Fruit fly (Drosophila melanogaster) whole organism, embryonic: ENCODE results near the gene CG43271.

Experiments
- Bgb ChIP-seq: fragments of 200-800 bp; sonication (Bioruptor generic); IDR thresholded peaks from 2 replicates; pipeline ENCODE4 v1.3.6; 2022; ENCODE audit warnings: missing biosample characterization, missing genetic modification characterization; ENCODE audit not compliant: partially characterized antibody
- CG10565 ChIP-seq: fragments of 200-800 bp; sonication (Bioruptor generic); optimal IDR thresholded peaks from 3 replicates; lab custom pipeline; 2016; ENCODE audit warnings: missing biosample characterization, mild to moderate bottlenecking, missing genetic modification characterization
- CG10979 ChIP-seq: fragments of 200-800 bp; sonication (Bioruptor generic); optimal IDR thresholded peaks from 2 replicates; lab custom pipeline; 2018; ENCODE audit warnings: missing biosample characterization, mild to moderate bottlenecking, missing genetic modification characterization, moderate library complexity
- CG11398 ChIP-seq: fragments of 200-800 bp; sonication (Bioruptor generic); optimal IDR thresholded peaks from 2 replicates; lab custom pipeline; 2016; ENCODE audit warnings: missing biosample characterization, missing genetic modification characterization
- CG11695 ChIP-seq: fragments of 200-800 bp; sonication (Bioruptor generic); IDR thresholded peaks from 3 replicates; pipeline ENCODE4 v1.3.6; 2022; ENCODE audit warnings: missing biosample characterization, missing genetic modification characterization
- CG12236 ChIP-seq: fragments of 200-800 bp; sonication (Bioruptor generic); optimal IDR thresholded peaks from 2 replicates; lab custom pipeline; 2016; ENCODE audit warnings: missing biosample characterization, missing genetic modification characterization
- CG1529 ChIP-seq: fragments of 200-800 bp; sonication (Bioruptor generic); optimal IDR thresholded peaks from 3 replicates; lab custom pipeline; 2018; ENCODE audit warnings: missing biosample characterization, missing genetic modification characterization
- CG1603 ChIP-seq: fragments of 200-800 bp; sonication (Bioruptor generic); optimal IDR thresholded peaks from 2 replicates; lab custom pipeline; 2019; ENCODE audit warnings: missing biosample characterization, mild to moderate bottlenecking, missing genetic modification characterization, moderate library complexity
- CG16779 ChIP-seq: fragments of 200-800 bp; sonication (Bioruptor generic); IDR thresholded peaks from 2 replicates; pipeline ENCODE4 v1.3.6; 2022; ENCODE audit warnings: missing biosample characterization, missing genetic modification characterization
- CG17359 ChIP-seq: fragments of 200-800 bp; sonication (Bioruptor generic); optimal IDR thresholded peaks from 3 replicates; lab custom pipeline; 2018; ENCODE audit warnings: missing biosample characterization, mild to moderate bottlenecking, missing genetic modification characterization, moderate library complexity
- CG18011 ChIP-seq: fragments of 200-800 bp; sonication (Bioruptor generic); optimal IDR thresholded peaks from 2 replicates; lab custom pipeline; 2017; ENCODE audit warnings: missing biosample characterization, missing genetic modification characterization, mild to moderate bottlenecking, moderate library complexity, missing genotype
- CG1832 ChIP-seq: fragments of 200-800 bp; sonication (Bioruptor generic); optimal IDR thresholded peaks from 2 replicates; lab custom pipeline; 2017; ENCODE audit warnings: missing biosample characterization, mild to moderate bottlenecking, missing genetic modification characterization, inconsistent platforms
- CG18599 ChIP-seq: fragments of 200-800 bp; sonication (Bioruptor generic); optimal IDR thresholded peaks from 3 replicates; lab custom pipeline; 2017; ENCODE audit warnings: missing biosample characterization, missing genetic modification characterization, mild to moderate bottlenecking, moderate library complexity, missing genetic modification reagents
- CG18619 ChIP-seq: fragments of 200-800 bp; sonication (Bioruptor generic); optimal IDR thresholded peaks from 3 replicates; lab custom pipeline; 2017; ENCODE audit warnings: missing biosample characterization, mild to moderate bottlenecking, missing genetic modification characterization
- CG2116 ChIP-seq: fragments of 200-800 bp; sonication (Bioruptor generic); optimal IDR thresholded peaks from 3 replicates; lab custom pipeline; 2018; ENCODE audit warnings: missing biosample characterization, mild to moderate bottlenecking, missing genetic modification characterization
- CG2199 ChIP-seq: fragments of 200-800 bp; sonication (Bioruptor generic); IDR thresholded peaks from 3 replicates; pipeline ENCODE4 v1.3.6; 2022; ENCODE audit warnings: missing biosample characterization, missing genetic modification characterization
- CG2678 ChIP-seq: fragments of 200-800 bp; sonication (Bioruptor generic); optimal IDR thresholded peaks from 3 replicates; lab custom pipeline; 2019; ENCODE audit warnings: missing biosample characterization, mild to moderate bottlenecking, missing genetic modification characterization, moderate library complexity
- CG30403 ChIP-seq: fragments of 200-800 bp; sonication (Bioruptor generic); optimal IDR thresholded peaks from 3 replicates; lab custom pipeline; 2016; ENCODE audit warnings: missing biosample characterization, missing genetic modification characterization
- CG32772 ChIP-seq: fragments of 200-800 bp; sonication (Bioruptor generic); IDR thresholded peaks from 2 replicates; pipeline ENCODE4 v1.3.6; 2022; ENCODE audit warnings: missing biosample characterization, missing genetic modification characterization
- CG6689 ChIP-seq: fragments of 200-800 bp; sonication (Bioruptor generic); IDR thresholded peaks from 2 replicates; pipeline ENCODE4 v1.3.6; 2022; ENCODE audit warnings: missing biosample characterization, missing genetic modification characterization
- CG6791 ChIP-seq: fragments of 200-800 bp; sonication (Bioruptor generic); IDR thresholded peaks from 3 replicates; pipeline ENCODE4 v1.3.6; 2022; ENCODE audit warnings: missing biosample characterization, missing genetic modification characterization; ENCODE audit not compliant: partially characterized antibody
- CG7745 ChIP-seq: fragments of 200-800 bp; sonication (Bioruptor generic); optimal IDR thresholded peaks from 2 replicates; lab custom pipeline; 2018; ENCODE audit warnings: missing biosample characterization, mild to moderate bottlenecking, missing genetic modification characterization, moderate library complexity
- CG8924 ChIP-seq: fragments of 200-800 bp; optimal IDR thresholded peaks from 3 replicates; lab custom pipeline; 2019; ENCODE audit warnings: missing biosample characterization, mild to moderate bottlenecking, missing genetic modification characterization, moderate library complexity
- Dfd ChIP-seq, 2 experiments: fragments of >200 bp; optimal IDR thresholded peaks; 2 replicates each; lab custom pipeline; 2017; ENCODE audit warnings: missing biosample characterization in 2 of 2, missing genetic modification characterization in 2 of 2
- Fer2 ChIP-seq: fragments of 200-800 bp; sonication (Bioruptor generic); optimal IDR thresholded peaks from 2 replicates; lab custom pipeline; 2018; ENCODE audit warnings: missing biosample characterization, mild to moderate bottlenecking, missing genetic modification characterization, moderate library complexity
- GATAe ChIP-seq: fragments of 200-800 bp; sonication (Bioruptor generic); conservative IDR thresholded peaks from 2 replicates; pipeline ENCODE4 v1.3.6; 2022; ENCODE audit warnings: missing biosample characterization, missing genetic modification characterization
- H15 ChIP-seq: fragments of 200-800 bp; sonication (Bioruptor generic); IDR thresholded peaks from 3 replicates; pipeline ENCODE4 v1.3.6; 2022; ENCODE audit warnings: missing biosample characterization, missing genetic modification characterization
- Med ChIP-seq: fragments of 200-800 bp; sonication (Bioruptor generic); peaks from one replicate; lab custom pipeline; 2016; ENCODE audit warnings: missing biosample characterization, missing genetic modification characterization, mild to moderate bottlenecking, inconsistent platforms, moderate library complexity
- PHDP ChIP-seq: fragments of 200-800 bp; sonication (Bioruptor generic); optimal IDR thresholded peaks from 3 replicates; lab custom pipeline; 2018; ENCODE audit warnings: missing biosample characterization, mild to moderate bottlenecking, missing genetic modification characterization, moderate library complexity
- bowl ChIP-seq: fragments of 200-800 bp; sonication (Bioruptor generic); IDR thresholded peaks from 2 replicates; pipeline ENCODE4 v1.3.6; 2022; ENCODE audit warnings: missing biosample characterization, missing genetic modification characterization
- cato ChIP-seq: fragments of 200-800 bp; sonication (Bioruptor generic); optimal IDR thresholded peaks from 2 replicates; lab custom pipeline; 2016; ENCODE audit warnings: missing biosample characterization, missing genetic modification characterization, borderline replicate concordance
- disco-r ChIP-seq: fragments of 200-800 bp; sonication (Bioruptor generic); optimal IDR thresholded peaks from 2 replicates; lab custom pipeline; 2016; ENCODE audit warnings: missing biosample characterization, missing genetic modification characterization
- dysf ChIP-seq: fragments of 200-800 bp; sonication (Bioruptor generic); IDR thresholded peaks from 3 replicates; pipeline ENCODE4 v1.3.6; 2022; ENCODE audit warnings: missing biosample characterization, missing genetic modification characterization
- ewg ChIP-seq: fragments of 200-800 bp; sonication (Bioruptor generic); optimal IDR thresholded peaks from 3 replicates; lab custom pipeline; 2017; ENCODE audit warnings: mild to moderate bottlenecking, missing biosample characterization, missing genetic modification reagents, missing genetic modification characterization
- exex ChIP-seq: fragments of 200-800 bp; sonication (Bioruptor generic); optimal IDR thresholded peaks from 4 replicates; lab custom pipeline; 2018; ENCODE audit warnings: missing biosample characterization, mild to moderate bottlenecking, missing genetic modification characterization, moderate library complexity
- fd64A ChIP-seq: fragments of 200-800 bp; sonication (Bioruptor generic); optimal IDR thresholded peaks from 3 replicates; lab custom pipeline; 2018; ENCODE audit warnings: missing biosample characterization, mild to moderate bottlenecking, missing genetic modification characterization
- gt ChIP-seq: fragments of 200-800 bp; sonication (Bioruptor generic); IDR thresholded peaks from 2 replicates; pipeline ENCODE4 v1.3.6; 2022; ENCODE audit warnings: missing biosample characterization, missing genetic modification characterization
- her ChIP-seq: fragments of 200-800 bp; sonication (Bioruptor generic); optimal IDR thresholded peaks from 2 replicates; lab custom pipeline; 2016; ENCODE audit warnings: missing biosample characterization, missing genetic modification characterization
- kah ChIP-seq: fragments of 200-800 bp; sonication (Bioruptor generic); optimal IDR thresholded peaks from 2 replicates; lab custom pipeline; 2018; ENCODE audit warnings: missing biosample characterization, mild to moderate bottlenecking, missing genetic modification characterization
- ken ChIP-seq: fragments of 200-800 bp; sonication (Bioruptor generic); IDR thresholded peaks from 3 replicates; pipeline ENCODE4 v1.3.6; 2022; ENCODE audit warnings: missing biosample characterization, missing genetic modification characterization
- nerfin-1 ChIP-seq: fragments of 200-800 bp; sonication (Bioruptor generic); optimal IDR thresholded peaks from 3 replicates; lab custom pipeline; 2019; ENCODE audit warnings: missing biosample characterization, mild to moderate bottlenecking, missing genetic modification characterization, moderate library complexity
- nom ChIP-seq: fragments of 200-800 bp; sonication (Bioruptor generic); optimal IDR thresholded peaks from 2 replicates; lab custom pipeline; 2017; ENCODE audit warnings: missing biosample characterization, missing genetic modification characterization, mild to moderate bottlenecking, moderate library complexity, missing genetic modification reagents
- otp ChIP-seq: fragments of 200-800 bp; sonication (Bioruptor generic); IDR thresholded peaks from 3 replicates; pipeline ENCODE4, ENCODE4 v1.3.6; 2022; ENCODE audit warnings: missing biosample characterization, missing genetic modification characterization
- sima ChIP-seq: fragments of 200-800 bp; sonication (Bioruptor generic); optimal IDR thresholded peaks from 2 replicates; lab custom pipeline; 2016; ENCODE audit warnings: missing biosample characterization, missing genetic modification characterization
- so ChIP-seq: fragments of 200-800 bp; sonication (Bioruptor generic); IDR thresholded peaks from 3 replicates; pipeline ENCODE4 v1.3.6; 2022; ENCODE audit warnings: missing biosample characterization, missing genetic modification characterization
- tin ChIP-seq: fragments of 200-800 bp; sonication (Bioruptor generic); optimal IDR thresholded peaks from 3 replicates; lab custom pipeline; 2016; ENCODE audit warnings: missing biosample characterization, missing genetic modification characterization
- toy ChIP-seq: fragments of 200-800 bp; sonication (Bioruptor generic); IDR thresholded peaks from 2 replicates; pipeline ENCODE4 v1.3.6; 2022; ENCODE audit warnings: missing biosample characterization, missing genetic modification characterization
- trem ChIP-seq: fragments of 200-800 bp; optimal IDR thresholded peaks from 3 replicates; lab custom pipeline; 2019; ENCODE audit warnings: missing biosample characterization, mild to moderate bottlenecking, missing genetic modification characterization, moderate library complexity
- twi ChIP-seq: fragments of 200-800 bp; optimal IDR thresholded peaks from 2 replicates; lab custom pipeline; 2019; ENCODE audit warnings: missing biosample characterization, mild to moderate bottlenecking, missing genetic modification characterization, moderate library complexity
- vvl ChIP-seq: fragments of 200-800 bp; sonication (Bioruptor generic); IDR thresholded peaks from 2 replicates; pipeline ENCODE4 v1.3.6; 2022; ENCODE audit warnings: missing biosample characterization, missing genetic modification characterization

Gene CG43271

DNA sequence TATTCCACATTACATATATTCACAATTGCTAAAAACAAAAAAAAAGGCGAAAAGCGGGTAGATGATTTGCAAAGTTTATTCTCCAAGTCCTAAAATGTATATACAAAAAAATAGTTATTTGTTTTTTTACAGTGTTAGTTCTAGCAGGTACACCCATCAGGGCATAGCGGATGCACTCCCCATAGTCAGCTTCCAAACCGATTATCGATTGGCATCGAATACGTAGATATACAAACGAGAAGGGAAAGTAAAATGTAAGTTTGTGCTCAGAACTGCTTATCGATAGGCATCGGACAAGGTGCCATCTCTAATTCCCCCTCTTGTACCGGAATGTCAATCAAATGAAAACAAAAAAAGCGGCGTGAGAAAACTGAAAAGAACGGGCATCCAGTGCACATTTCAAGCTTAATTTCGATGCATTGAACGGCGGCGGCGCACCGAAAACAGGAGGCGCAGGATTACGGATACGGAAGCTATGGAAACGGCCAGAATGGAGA is 48.3 kb upstream of the CG43271 start, which contains the start of gene CG5674 (continued):
- TF ChIP-seq trem (tag; lab: Kevin White, UChicago) (peak; percentile 72), CG2199 (GFP tag; lab: Robert Waterston, UW) (peak; percentile 53; the same call in 1 of the 3 replicates), ewg (no peak), CG6791 (GFP tag; lab: Robert Waterston, UW) (peak; percentile 94), CG18599 (GFP tag; lab: Kevin White, UChicago) (peak; percentile 40), CG10979 (tag; lab: Kevin White, UChicago) (peak; percentile 20), CG2678 (tag; lab: Kevin White, UChicago) (no peak), Dfd (GFP tag; optimal IDR thresholded peaks at IDR 0.05; lab: Kevin White, UChicago) (no peak), dysf (peak; percentile 51; the same call in 2 of the 3 replicates), twi (tag; lab: Kevin White, UChicago) (no peak), disco-r (GFP tag; lab: Kevin White, UChicago) (peak; percentile 62), gt (GFP tag; lab: Robert Waterston, UW) (no peak), ken (peak; percentile 67; the same call in 2 of the 3 replicates), Fer2 (tag; lab: Kevin White, UChicago) (no peak), CG17359 (tag; lab: Kevin White, UChicago) (no peak), cato (no peak), her (GFP tag; lab: Kevin White, UChicago) (no peak), CG12236 (GFP tag; lab: Kevin White, UChicago) (no peak), CG11695 (0 out of 3 replicates have a peak, but pooled peaks have one; percentile 35), fd64A (GFP tag; lab: Kevin White, UChicago) (no peak), exex (tag; lab: Kevin White, UChicago) (no peak), CG8924 (no peak), H15 (GFP tag; lab: Robert Waterston, UW) (peak; percentile 53; the same call in 1 of the 3 replicates), otp (GFP tag; lab: Robert Waterston, UW) (no peak; the same call in 2 of the 3 replicates), CG32772 (GFP tag; lab: Robert Waterston, UW) (peak; percentile 39; the same call in 1 of the 2 replicates), PHDP (tag; lab: Kevin White, UChicago) (no peak), Med (GFP tag; lab: Kevin White, UChicago) (no peak), Bgb (GFP tag; lab: Robert Waterston, UW) (peak; percentile 93), CG2116 (peak; percentile 82), GATAe (GFP tag; lab: Robert Waterston, UW) (no peak), CG7745 (tag; lab: Kevin White, UChicago) (no peak), CG6689 (no peak), nerfin-1 (peak; percentile 99), CG10565 (GFP tag; lab: Kevin White, UChicago) (no peak), CG30403 (GFP tag; lab: Kevin White, UChicago) (no peak), CG1832 (peak; percentile 37), so (GFP tag; lab: Robert Waterston, UW) (0 out of 3 replicates have a peak, but pooled peaks have one; percentile 26), CG1529 (GFP tag; lab: Kevin White, UChicago) (no peak), CG11398 (GFP tag; lab: Kevin White, UChicago) (no peak), CG1603 (tag; lab: Kevin White, UChicago) (no peak), bowl (GFP tag; lab: Robert Waterston, UW) (no peak), sima (GFP tag; lab: Kevin White, UChicago) (no peak), CG18619 (GFP tag; lab: Kevin White, UChicago) (peak; percentile 23), nom (GFP tag; lab: Kevin White, UChicago) (no peak), CG16779 (no peak), tin (GFP tag; lab: Kevin White, UChicago) (peak; percentile 46), kah (GFP tag; lab: Kevin White, UChicago) (no peak), CG18011 (no peak), vvl (GFP tag; lab: Robert Waterston, UW) (peak; percentile 77; the same call in 1 of the 2 replicates), toy (GFP tag; lab: Robert Waterston, UW) (no peak)
